Fruit fly (Drosophila melanogaster) S2 (cell line): Measurements from ENCODE around the gene ERR.

Experiments
- CG8478 ChIP-seq: fragments of >200 bp; optimal IDR thresholded peaks from 2 replicates; lab custom pipeline; 2018
- CTCF ChIP-seq, 2 experiments: fragments of >200 bp; optimal IDR thresholded peaks; 2 replicates each; lab custom pipeline; 2018

The ERR gene

dm6 chr3L:8186627-8187396 lies at the start of gene ERR, which contains the start of gene Atg18a:
ERR (minus strand) TSS chr3L:8186671.
Atg18a (plus strand) TSS chr3L:8186857.
- TF ChIP-seq CTCF (optimal IDR thresholded peaks at IDR 0.05; lab: Kevin White, UChicago): peak in 1 of 2 experiments; percentile 14
- TF ChIP-seq CG8478 (lab: Kevin White, UChicago): no peak

DNA sequence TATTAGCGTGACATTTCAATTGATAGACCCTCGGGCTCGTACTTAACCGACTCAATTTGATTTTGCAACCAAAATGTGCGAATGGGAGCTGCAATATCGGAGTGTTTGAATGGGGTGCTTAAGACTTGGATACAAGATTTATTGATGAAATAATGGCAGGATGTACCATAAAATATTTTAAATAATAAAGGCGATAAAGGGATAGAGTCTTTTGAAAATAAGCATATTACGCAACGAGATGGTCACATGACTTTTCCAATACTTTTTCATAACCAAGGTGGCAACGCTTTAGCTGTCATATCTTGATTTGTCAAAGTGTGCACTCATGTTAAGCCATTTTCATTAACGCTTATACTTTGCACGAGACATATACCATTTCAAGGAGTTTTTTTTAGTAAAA lies 42.5 kb upstream of the ERR start, which contains the start of gene eIF4E3:
Gene eIF4E3, plus strand, starts transcription at position 301 of the 400 bp plus-strand sequence.
- TF ChIP-seq CTCF (optimal IDR thresholded peaks at IDR 0.05; lab: Kevin White, UChicago): no peak

dm6 chr3L:8221835-8222234 lies 35.4 kb upstream of the ERR start, which contains the start of gene CG13678:
CG13678 (plus strand) TSS chr3L:8222141.
- TF ChIP-seq CTCF (optimal IDR thresholded peaks at IDR 0.05; lab: Kevin White, UChicago) (no peak), CG8478 (lab: Kevin White, UChicago) (no peak)

DNA sequence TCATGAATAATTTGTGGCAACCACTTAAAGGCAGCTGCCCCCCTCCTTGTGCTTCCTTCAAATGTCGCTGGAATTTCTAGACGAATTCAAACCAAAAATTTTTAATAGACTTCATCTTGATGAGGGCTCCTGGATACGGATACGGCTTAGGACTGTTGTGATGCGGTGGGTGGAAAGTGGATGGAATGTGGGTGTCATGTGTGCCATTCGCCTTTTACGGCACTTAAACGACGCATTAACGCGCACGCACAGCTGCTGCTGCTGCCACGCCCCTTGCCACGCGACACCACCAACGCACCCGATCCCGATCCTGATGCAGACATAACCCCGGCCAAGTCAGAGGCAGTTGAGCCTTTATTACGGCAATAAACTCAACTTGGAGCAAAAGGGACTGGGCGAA lies 33.2 kb upstream of the ERR start:
- no peak for TF ChIP-seq CTCF (optimal IDR thresholded peaks at IDR 0.05; lab: Kevin White, UChicago)
- TF ChIP-seq CG8478 (lab: Kevin White, UChicago): no peak

DNA sequence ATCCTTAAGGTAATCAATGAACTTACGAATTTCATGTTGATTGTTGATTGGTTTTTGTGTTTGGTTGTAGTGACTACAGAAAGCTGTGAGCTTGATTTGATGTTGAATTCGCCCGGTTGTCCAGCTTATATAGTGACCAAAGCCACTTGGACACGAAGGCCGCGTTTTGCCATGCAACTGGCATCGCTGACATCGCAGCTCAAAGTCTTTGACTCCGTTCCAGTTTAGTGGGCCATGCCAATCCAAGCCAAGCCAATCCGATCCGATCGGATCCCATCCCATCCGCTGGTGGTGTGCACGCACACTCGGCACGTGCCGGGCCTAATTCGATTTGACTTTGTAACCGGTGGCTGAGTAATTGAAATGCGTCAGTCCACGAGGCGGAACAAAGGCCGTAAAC lies 32.4 kb upstream of the ERR start, which contains the start of gene CG13674:
Gene CG13674, minus strand, starts transcription at position 101 of the 400 bp plus-strand sequence.
- TF ChIP-seq CG8478 (lab: Kevin White, UChicago) (no peak), CTCF (optimal IDR thresholded peaks at IDR 0.05; lab: Kevin White, UChicago) (no peak)

DNA sequence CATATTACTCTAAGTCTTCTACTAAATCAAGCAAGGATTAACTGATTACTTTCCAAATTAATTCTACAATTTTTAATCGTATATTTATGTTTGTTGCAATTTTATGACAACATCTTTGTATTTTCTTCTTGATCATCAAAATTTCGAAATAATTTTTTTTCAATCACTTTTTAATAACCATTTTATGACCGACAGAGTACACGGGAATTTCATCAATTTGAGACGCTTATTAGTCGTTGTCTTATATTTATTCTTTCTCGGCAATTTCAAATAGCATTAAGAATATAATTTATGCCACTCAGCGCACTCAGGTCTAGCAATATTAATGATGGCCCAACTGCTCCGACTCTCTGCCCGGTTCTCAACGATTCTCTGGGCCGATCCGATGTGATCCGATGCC lies 28.5 kb upstream of the ERR start, which contains the start of gene CG8012:
Gene CG8012, plus strand, starts transcription at position 301 of the 400 bp plus-strand sequence.
- TF ChIP-seq CTCF (optimal IDR thresholded peaks at IDR 0.05; lab: Kevin White, UChicago): no peak
- no peak for TF ChIP-seq CG8478 (lab: Kevin White, UChicago)

dm6 chr3L:8211590-8211989 lies 25.1 kb upstream of the ERR start, which contains the start of gene CG8006:
CG8006 (plus strand) TSS chr3L:8211890.
- TF ChIP-seq CG8478 (lab: Kevin White, UChicago): no peak
- no peak for TF ChIP-seq CTCF (optimal IDR thresholded peaks at IDR 0.05; lab: Kevin White, UChicago)

DNA sequence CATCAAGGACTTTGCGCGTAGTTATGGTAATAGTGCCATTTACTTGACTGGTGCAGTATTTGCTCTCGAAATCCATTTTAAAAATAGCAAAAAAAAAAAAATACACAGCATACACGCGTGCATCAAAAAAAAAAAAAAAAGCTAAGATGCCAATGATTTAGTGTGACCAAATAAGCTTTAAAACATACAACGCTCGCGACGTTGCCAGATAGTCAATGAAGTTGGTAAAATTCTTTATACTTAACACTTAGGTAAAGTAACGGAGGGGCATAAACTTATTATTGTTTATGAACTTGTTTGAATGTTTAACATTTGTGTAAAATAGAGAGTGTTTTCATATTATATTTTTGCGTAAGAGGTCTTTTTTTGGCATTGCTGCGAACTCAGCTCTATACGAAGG lies 24.1 kb upstream of the ERR start, which contains the start of gene tut:
Gene tut, minus strand, starts transcription at position 148 of the 400 bp plus-strand sequence.
- no peak for TF ChIP-seq CG8478 (lab: Kevin White, UChicago)
- no peak for TF ChIP-seq CTCF (optimal IDR thresholded peaks at IDR 0.05; lab: Kevin White, UChicago)

DNA sequence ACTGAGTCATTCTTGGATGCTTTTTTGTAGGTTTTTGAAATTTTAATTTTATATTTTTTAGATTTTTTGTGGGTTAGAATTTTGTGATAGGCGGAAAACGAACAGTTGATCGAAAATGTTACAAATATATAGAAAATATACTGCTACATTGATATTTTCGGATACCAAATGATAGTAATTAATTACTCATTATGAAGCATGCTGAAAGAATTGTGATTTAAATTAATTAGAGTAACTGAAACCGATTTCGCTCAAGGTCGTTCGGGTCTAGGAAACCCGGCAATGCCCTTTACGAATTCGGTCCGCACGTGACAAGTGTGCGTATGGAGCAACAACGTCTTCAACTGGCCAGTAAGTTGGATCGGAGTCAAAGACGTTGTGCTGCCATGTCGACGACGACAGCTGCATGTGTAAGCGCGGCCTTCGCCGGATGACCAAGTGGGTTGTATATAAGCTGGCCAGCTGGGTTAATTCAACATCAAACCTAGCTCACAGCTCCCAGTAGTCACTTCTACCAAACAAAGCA lies 15.9 kb upstream of the ERR start, which contains the start of the genes CG7366 and CG13679:
Gene CG7366, minus strand, starts transcription at position 101 of the 526 bp plus-strand sequence.
Gene CG13679, plus strand, starts transcription at position 476 of the 526 bp plus-strand sequence.
- no peak for TF ChIP-seq CTCF (optimal IDR thresholded peaks at IDR 0.05; lab: Kevin White, UChicago)
- no peak for TF ChIP-seq CG8478 (lab: Kevin White, UChicago)

dm6 chr3L:8197779-8198279 lies 11.4 kb upstream of the ERR start, which contains the start of the genes UbcE2M and Dhps:
UbcE2M (minus strand) TSS chr3L:8197987.
Dhps (plus strand) TSS chr3L:8198207.
- TF ChIP-seq CG8478 (lab: Kevin White, UChicago) (no peak), CTCF (optimal IDR thresholded peaks at IDR 0.05; lab: Kevin White, UChicago) (no peak)

DNA sequence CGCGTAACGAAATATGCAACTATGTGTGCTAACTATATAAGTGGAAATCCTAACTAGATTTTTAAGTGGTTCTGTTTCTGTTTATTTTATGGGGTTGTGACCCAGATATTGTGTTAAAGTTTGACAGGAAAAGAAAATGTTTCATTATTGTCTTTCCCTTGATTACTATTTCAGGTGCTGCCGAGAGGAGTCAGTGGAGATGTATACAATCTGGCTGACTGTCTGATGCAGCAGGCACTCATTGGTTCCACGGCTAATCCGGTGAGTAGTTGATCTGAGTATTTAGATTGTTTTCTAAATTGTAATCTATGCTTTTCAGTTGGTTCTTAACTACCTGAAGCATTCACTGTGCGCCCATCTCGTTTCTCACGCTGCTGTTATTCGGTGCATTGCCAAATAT lies 6.5 kb upstream of the ERR start, which contains the start of gene CG7387:
Gene CG7387, minus strand, starts transcription at position 101 of the 400 bp plus-strand sequence.
- no peak for TF ChIP-seq CG8478 (lab: Kevin White, UChicago)
- no peak for TF ChIP-seq CTCF (optimal IDR thresholded peaks at IDR 0.05; lab: Kevin White, UChicago)

dm6 chr3L:8191042-8191613 lies 4.7 kb upstream of the ERR start, which contains the start of gene MED24:
MED24 (plus strand) TSS chr3L:8191270.
- no peak for TF ChIP-seq CTCF (optimal IDR thresholded peaks at IDR 0.05; lab: Kevin White, UChicago)
- no peak for TF ChIP-seq CG8478 (lab: Kevin White, UChicago)

DNA sequence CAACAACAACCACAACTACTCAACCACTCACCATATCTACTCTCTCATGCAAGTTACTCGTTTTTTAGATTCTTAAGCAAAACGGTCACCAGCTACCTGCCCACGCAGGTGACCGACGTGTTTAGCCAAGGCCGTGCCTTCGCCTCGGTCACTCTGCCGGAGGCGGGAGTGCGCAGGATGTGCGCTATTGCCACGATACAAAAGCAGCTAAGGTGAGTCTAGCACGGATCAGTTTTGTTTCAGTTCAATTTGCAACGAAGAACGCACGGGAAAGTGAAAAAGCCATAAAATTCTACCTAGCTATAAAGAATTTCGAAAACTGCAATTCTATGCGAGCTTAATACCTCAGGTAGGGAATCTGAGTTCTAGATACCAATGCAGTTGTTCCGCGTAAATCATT lies 2.8 kb upstream of the ERR start:
- TF ChIP-seq CG8478 (lab: Kevin White, UChicago) (no peak), CTCF (optimal IDR thresholded peaks at IDR 0.05; lab: Kevin White, UChicago) (no peak)

- TF ChIP-seq CG8478 (lab: Kevin White, UChicago) (no peak), CTCF (optimal IDR thresholded peaks at IDR 0.05; lab: Kevin White, UChicago) (no peak)
Measured at dm6 chr3L:8187397-8187811, 933 bp upstream of the ERR start.
